Worm (Caenorhabditis elegans): ENCODE results near the gene rpb-2.

Gene rpb-2

ce11 chrIII:4939267-4939666, at the start of gene rpb-2:
Gene rpb-2 (plus strand): TSS chrIII:4939567.
- TF ChIP-seq eor-1 (tag; optimal IDR thresholded peaks at IDR 0.05): no peak
- TF ChIP-seq mdl-1 (tag; optimal IDR thresholded peaks at IDR 0.05): no peak
- no peak for TF ChIP-seq ceh-16 (tag; optimal IDR thresholded peaks at IDR 0.05)
- TF ChIP-seq elt-1 (tag; optimal IDR thresholded peaks at IDR 0.05): no peak
- no peak for TF ChIP-seq sea-2 (GFP tag; optimal IDR thresholded peaks at IDR 0.05)
- no peak for TF ChIP-seq nhr-25 (tag; optimal IDR thresholded peaks at IDR 0.05)
- no peak for TF ChIP-seq fkh-2 (tag; optimal IDR thresholded peaks at IDR 0.05)
- TF ChIP-seq aly-2 (tag; optimal IDR thresholded peaks at IDR 0.05): no peak
- TF ChIP-seq ceh-9 (tag; optimal IDR thresholded peaks at IDR 0.05): no peak

ce11 chrIII:4890997-4891396, 48.4 kb upstream of the rpb-2 start, which contains the start of gene F26F4.5:
Gene F26F4.5 (minus strand): TSS chrIII:4891252.
- TF ChIP-seq pha-4 (tag; optimal IDR thresholded peaks at IDR 0.05) (peak; percentile 29), mdl-1 (tag; optimal IDR thresholded peaks at IDR 0.05) (no peak), pqm-1 (tag; optimal IDR thresholded peaks at IDR 0.05) (no peak), tbx-2 (tag; optimal IDR thresholded peaks at IDR 0.05) (no peak), nhr-11 (tag; optimal IDR thresholded peaks at IDR 0.05) (no peak), lin-39 (tag; optimal IDR thresholded peaks at IDR 0.05) (no peak), egl-27 (tag; optimal IDR thresholded peaks at IDR 0.05) (no peak)

ce11 chrIII:4893540-4893939, 45.8 kb upstream of the rpb-2 start, which contains the start of gene F26F4.6:
Gene F26F4.6 (minus strand): TSS chrIII:4893640.
- TF ChIP-seq ceh-16 (tag; optimal IDR thresholded peaks at IDR 0.05) (no peak), fkh-10 (GFP tag; optimal IDR thresholded peaks at IDR 0.05) (no peak), nhr-25 (tag; optimal IDR thresholded peaks at IDR 0.05) (no peak)

ce11 chrIII:4895313-4895712, 44.1 kb upstream of the rpb-2 start:
- TF ChIP-seq R02D3.7 (tag; optimal IDR thresholded peaks at IDR 0.05) (no peak), ama-1 (optimal IDR thresholded peaks at IDR 0.05) (no peak), zag-1 (tag; optimal IDR thresholded peaks at IDR 0.05) (no peak), ZK546.5 (tag; optimal IDR thresholded peaks at IDR 0.05) (no peak), egl-5 (tag; optimal IDR thresholded peaks at IDR 0.05) (no peak)

- no peak for TF ChIP-seq tbx-2 (tag; optimal IDR thresholded peaks at IDR 0.05)
- TF ChIP-seq egl-27 (tag; optimal IDR thresholded peaks at IDR 0.05): no peak
- no peak for TF ChIP-seq nhr-76 (tag; optimal IDR thresholded peaks at IDR 0.05)
- no peak for TF ChIP-seq nhr-43 (tag; optimal IDR thresholded peaks at IDR 0.05; ENCODE audit: poor library complexity, severe bottlenecking)
- no peak for TF ChIP-seq skn-1 (tag; optimal IDR thresholded peaks at IDR 0.05)
- TF ChIP-seq elt-3 (tag; optimal IDR thresholded peaks at IDR 0.05): no peak
Observed at ce11 chrIII:4899035-4899578, 40.3 kb upstream of the rpb-2 start, which contains the start of gene nhl-2. Gene nhl-2 (minus strand): TSS chrIII:4899085.

- peak; percentile 94 for TF ChIP-seq egl-5 (tag; optimal IDR thresholded peaks at IDR 0.05)
- TF ChIP-seq unc-39 (tag; optimal IDR thresholded peaks at IDR 0.05): peak; percentile 33
- TF ChIP-seq lsy-12 (tag; optimal IDR thresholded peaks at IDR 0.05): peak; percentile 98
- peak; percentile 97 for TF ChIP-seq hmg-11 (tag; optimal IDR thresholded peaks at IDR 0.05)
- peak; percentile 82 for TF ChIP-seq ama-1 (optimal IDR thresholded peaks at IDR 0.05)
- peak; percentile 99 for TF ChIP-seq nfya-1 (tag; optimal IDR thresholded peaks at IDR 0.05; ENCODE audit: insufficient read depth)
- peak in 2 of 3 experiments; percentile 25 to 95 for TF ChIP-seq elt-3 (tag; optimal IDR thresholded peaks at IDR 0.05)
- TF ChIP-seq jun-1 (tag; optimal IDR thresholded peaks at IDR 0.05): peak; percentile 98
- TF ChIP-seq daf-12 (tag; optimal IDR thresholded peaks at IDR 0.05): peak; percentile 90
- TF ChIP-seq fkh-10 (GFP tag; optimal IDR thresholded peaks at IDR 0.05): peak; percentile 99
- peak; percentile 97 for TF ChIP-seq tbx-2 (tag; optimal IDR thresholded peaks at IDR 0.05)
- peak; percentile 92 for TF ChIP-seq snpc-4 (tag; optimal IDR thresholded peaks at IDR 0.05)
- peak; percentile 4 for TF ChIP-seq ztf-11 (tag; optimal IDR thresholded peaks at IDR 0.05)
- TF ChIP-seq nhr-67 (tag; optimal IDR thresholded peaks at IDR 0.05): no peak
- TF ChIP-seq zag-1 (tag; optimal IDR thresholded peaks at IDR 0.05): peak; percentile 84
- no peak for TF ChIP-seq aly-2 (tag; optimal IDR thresholded peaks at IDR 0.05)
- TF ChIP-seq nhr-76 (tag; optimal IDR thresholded peaks at IDR 0.05): peak; percentile 75
- TF ChIP-seq mml-1 (tag; optimal IDR thresholded peaks at IDR 0.05): peak; percentile 57
- peak; percentile 95 for TF ChIP-seq egl-27 (tag; optimal IDR thresholded peaks at IDR 0.05)
- TF ChIP-seq sea-2 (GFP tag; optimal IDR thresholded peaks at IDR 0.05): peak; percentile 87
- peak; percentile 99 for TF ChIP-seq lin-39 (tag; optimal IDR thresholded peaks at IDR 0.05)
- peak; percentile 95 for TF ChIP-seq nhr-11 (tag; optimal IDR thresholded peaks at IDR 0.05)
- TF ChIP-seq ceh-28 (tag; optimal IDR thresholded peaks at IDR 0.05): peak; percentile 95
- TF ChIP-seq nhr-12 (tag; optimal IDR thresholded peaks at IDR 0.05): no peak
- no peak for TF ChIP-seq nhr-28 (tag; optimal IDR thresholded peaks at IDR 0.05)
- TF ChIP-seq nhr-237 (tag; optimal IDR thresholded peaks at IDR 0.05): no peak
- TF ChIP-seq skn-1 (tag; optimal IDR thresholded peaks at IDR 0.05): peak; percentile 91
- TF ChIP-seq pha-4 (tag; optimal IDR thresholded peaks at IDR 0.05): peak; percentile 99
- peak; percentile 93 for TF ChIP-seq ceh-82 (tag; optimal IDR thresholded peaks at IDR 0.05)
- TF ChIP-seq ztf-4 (tag; optimal IDR thresholded peaks at IDR 0.05): peak; percentile 88
- peak; percentile 100 for TF ChIP-seq nhr-23 (tag; optimal IDR thresholded peaks at IDR 0.05)
Observed at ce11 chrIII:4899728-4900127, 39.6 kb upstream of the rpb-2 start.

All from whole organism, L3 larva.